Worm (Caenorhabditis elegans) whole organism, mixed stage, embryonic: ENCODE data around the gene F09B12.3.

Experiments
- elt-1 ChIP-seq: sonication (generic microtip); optimal IDR thresholded peaks from 2 replicates; lab custom pipeline; 2017; ENCODE audit warnings: missing genetic modification characterization, mild to moderate bottlenecking, missing compliant biosample characterization, antibody characterized with exemption, moderate library complexity, borderline replicate concordance; ENCODE audit not compliant: insufficient read depth
- mep-1 ChIP-seq: fragments of 150-350 bp; optimal IDR thresholded peaks from 2 replicates; lab custom pipeline; 2017; ENCODE audit warnings: missing biosample characterization, missing genetic modification reagents, missing genetic modification characterization, inconsistent platforms
- nhr-237 ChIP-seq: fragments of 150-350 bp; optimal IDR thresholded peaks from 2 replicates; lab custom pipeline; 2014; ENCODE audit warnings: missing biosample characterization, missing genetic modification characterization
- nhr-28 ChIP-seq: fragments of 150-350 bp; optimal IDR thresholded peaks from 2 replicates; lab custom pipeline; 2014; ENCODE audit warnings: missing biosample characterization, missing genetic modification characterization
- snpc-4 ChIP-seq: fragments of 150-350 bp; optimal IDR thresholded peaks from 2 replicates; lab custom pipeline; 2014; ENCODE audit warnings: missing biosample characterization, missing genetic modification characterization
- unc-39 ChIP-seq: fragments of 150-350 bp; optimal IDR thresholded peaks from 2 replicates; lab custom pipeline; 2014; ENCODE audit warnings: missing biosample characterization, missing genetic modification characterization

- TF ChIP-seq snpc-4 (tag; lab: Kevin White, UChicago) (no peak), nhr-28 (tag; lab: Kevin White, UChicago) (no peak), elt-1 (tag; lab: Kevin White, UChicago) (no peak), nhr-237 (tag; lab: Kevin White, UChicago) (no peak), unc-39 (tag; lab: Kevin White, UChicago) (no peak), mep-1 (tag; lab: Kevin White, UChicago) (no peak)
These were observed 34.3 kb upstream of the F09B12.3 start for ce11 chrX:15132073-15132472.
